Fruit fly (Drosophila melanogaster): ENCODE data around the gene CG12947.

The CG12947 gene

dm6 chr3R:9747900-9748663 lies 31.8 kb upstream of the CG12947 start:
- TF ChIP-seq CG8159 (tag; optimal IDR thresholded peaks at IDR 0.05) (no peak), Ets98B (GFP tag; IDR thresholded peaks at IDR 0.05) (no peak), CG13204 (GFP tag; optimal IDR thresholded peaks at IDR 0.05) (no peak)

- no peak for TF ChIP-seq gl (tag; optimal IDR thresholded peaks at IDR 0.05)
- TF ChIP-seq CG32121 (GFP tag; IDR thresholded peaks at IDR 0.05) = no peak
- TF ChIP-seq CG12605 (GFP tag; IDR thresholded peaks at IDR 0.05) = no peak
- no peak for TF ChIP-seq Ets98B (GFP tag; IDR thresholded peaks at IDR 0.05)
- no peak for TF ChIP-seq CG14655 (GFP tag; optimal IDR thresholded peaks at IDR 0.05)
- no peak for TF ChIP-seq Snoo (tag; optimal IDR thresholded peaks at IDR 0.05)
- TF ChIP-seq CG17806 (tag; optimal IDR thresholded peaks at IDR 0.05) = no peak
- TF ChIP-seq CG9948 (tag; optimal IDR thresholded peaks at IDR 0.05) = no peak
- no peak for TF ChIP-seq CG15710 (tag; optimal IDR thresholded peaks at IDR 0.05)
- no peak for TF ChIP-seq CG8301 (tag; optimal IDR thresholded peaks at IDR 0.05)
- no peak for TF ChIP-seq Pif1B (GFP tag; optimal IDR thresholded peaks at IDR 0.05)
- no peak for TF ChIP-seq CG10348 (GFP tag; IDR thresholded peaks at IDR 0.05)
- no peak for TF ChIP-seq CG34367 (tag; optimal IDR thresholded peaks at IDR 0.05)
- no peak for TF ChIP-seq D1 (tag; optimal IDR thresholded peaks at IDR 0.05)
- TF ChIP-seq CG13204 (GFP tag; optimal IDR thresholded peaks at IDR 0.05) = no peak
- no peak for TF ChIP-seq Pif1A (GFP tag; optimal IDR thresholded peaks at IDR 0.05)
- TF ChIP-seq rn (GFP tag; IDR thresholded peaks at IDR 0.05) = no peak
- TF ChIP-seq fd96Ca (GFP tag; IDR thresholded peaks at IDR 0.05) = no peak
- TF ChIP-seq CG4496 (GFP tag; IDR thresholded peaks at IDR 0.05) = no peak
Measured at dm6 chr3R:9754487-9754886, 25.4 kb upstream of the CG12947 start, which contains the start of gene Tti1. TSS of gene Tti1 (minus strand) at chr3R:9754686.

DNA sequence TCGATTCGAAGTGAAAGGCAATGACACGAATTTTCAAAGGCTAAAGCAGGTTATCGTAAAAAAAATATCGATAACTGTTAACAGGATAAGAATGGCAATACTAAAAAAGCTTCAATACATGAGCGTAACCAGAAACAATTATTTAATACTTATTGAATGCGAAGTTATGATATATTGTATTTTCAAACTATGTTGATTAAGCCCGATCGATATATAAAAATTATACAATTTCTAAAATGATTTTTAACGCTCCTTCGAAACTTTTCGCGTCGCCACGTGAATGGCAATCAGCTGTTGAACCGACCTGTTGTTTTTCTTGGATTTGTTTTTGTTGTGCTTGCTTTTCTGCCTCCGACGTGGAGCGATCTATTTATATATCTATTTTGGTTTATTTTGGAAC lies 23.7 kb upstream of the CG12947 start, which contains the start of the genes Alg12 and Rpt3R:
Alg12 (plus strand) TSS at position 305 of the 400 bp plus-strand sequence.
Rpt3R (minus strand) TSS at position 324 of the 400 bp plus-strand sequence.
- TF ChIP-seq EcR (GFP tag; optimal IDR thresholded peaks at IDR 0.05) (peak; percentile 54), rn (GFP tag; IDR thresholded peaks at IDR 0.05) (no peak)

- TF ChIP-seq gl (tag; optimal IDR thresholded peaks at IDR 0.05) = no peak
- peak; percentile 64 for TF ChIP-seq EcR (GFP tag; optimal IDR thresholded peaks at IDR 0.05)
- no peak for TF ChIP-seq Pif1B (GFP tag; optimal IDR thresholded peaks at IDR 0.05)
- TF ChIP-seq CG9948 (tag; optimal IDR thresholded peaks at IDR 0.05) = no peak
- TF ChIP-seq CG10348 (GFP tag; IDR thresholded peaks at IDR 0.05) = no peak
- no peak for TF ChIP-seq CG15710 (tag; optimal IDR thresholded peaks at IDR 0.05)
- no peak for TF ChIP-seq CG12605 (GFP tag; IDR thresholded peaks at IDR 0.05)
- peak; percentile 18 for TF ChIP-seq CG17806 (tag; optimal IDR thresholded peaks at IDR 0.05)
- TF ChIP-seq CG8159 (tag; optimal IDR thresholded peaks at IDR 0.05) = no peak
- TF ChIP-seq Snoo (tag; optimal IDR thresholded peaks at IDR 0.05) = peak; percentile 33
- no peak for TF ChIP-seq rn (GFP tag; IDR thresholded peaks at IDR 0.05)
- TF ChIP-seq CG4496 (GFP tag; IDR thresholded peaks at IDR 0.05) = peak; percentile 35; the same call in 1 of the 3 replicates
- no peak for TF ChIP-seq D1 (tag; optimal IDR thresholded peaks at IDR 0.05)
Measured at dm6 chr3R:9759360-9760191, 20.3 kb upstream of the CG12947 start, which contains the start of gene Mpi. TSS of gene Mpi (plus strand) at chr3R:9759622.

DNA sequence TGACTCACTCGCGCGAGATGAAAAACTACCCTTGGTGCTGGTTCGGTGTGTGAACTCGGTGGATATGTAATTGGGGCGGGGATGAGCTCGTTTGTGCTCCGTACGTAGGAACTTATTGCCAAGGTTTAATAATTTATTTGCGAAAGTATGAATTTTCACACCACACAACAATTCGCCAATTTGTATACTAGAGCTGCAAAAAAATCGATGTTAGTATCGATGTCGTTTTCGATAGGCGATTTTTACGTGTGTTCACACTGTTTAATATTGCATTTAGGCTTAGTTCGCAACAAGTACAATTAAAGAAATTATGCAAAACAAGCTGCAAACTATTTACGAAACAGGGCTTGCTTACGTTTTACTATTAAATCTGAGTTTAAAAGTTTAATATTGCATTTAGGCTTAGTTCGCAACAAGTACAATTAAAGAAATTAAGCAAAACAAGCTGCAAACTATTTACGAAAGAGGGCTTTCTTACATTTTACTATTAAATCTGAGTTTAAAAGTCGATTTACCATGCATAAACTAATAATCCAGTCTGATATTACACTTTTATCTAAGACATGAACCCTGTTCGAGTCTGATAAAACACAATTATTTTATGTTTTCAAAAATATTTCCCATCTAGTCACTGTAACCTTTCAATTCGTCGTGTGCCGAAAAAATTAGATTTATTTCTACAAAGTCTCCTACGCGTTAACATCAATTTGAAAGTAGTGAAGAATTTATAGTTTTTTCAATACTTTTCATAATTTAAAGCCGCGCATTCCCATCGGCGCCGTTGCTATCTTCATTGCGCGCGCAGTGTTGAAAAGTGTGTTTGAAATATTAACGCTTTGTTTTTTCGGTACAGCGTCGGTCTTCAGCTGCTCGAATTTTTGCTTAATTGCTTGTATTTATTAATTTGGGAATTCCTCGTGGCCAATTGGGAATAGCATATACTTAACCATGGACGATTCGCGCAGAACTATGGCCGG lies 16.6 kb upstream of the CG12947 start, which contains the start of the genes Snap24 and CG8478:
Snap24 (minus strand) TSS at position 196 of the 977 bp plus-strand sequence.
CG8478 (plus strand) TSS at position 696 of the 977 bp plus-strand sequence.
- peak; percentile 28 for TF ChIP-seq CG9948 (tag; optimal IDR thresholded peaks at IDR 0.05)
- no peak for TF ChIP-seq gl (tag; optimal IDR thresholded peaks at IDR 0.05)
- peak; percentile 12 for TF ChIP-seq Snoo (tag; optimal IDR thresholded peaks at IDR 0.05)
